Fruit fly (Drosophila melanogaster): ENCODE results near the gene Calx.
A peak's percentile ranks its signal among the peaks of the same experiment; 100 is the strongest.

Calx gene

dm6 chr3R:21064000-21064924 is 86.3 kb downstream of the Calx start, which contains the start of gene Cortactin (continued):
- TF ChIP-seq CG1832 (GFP tag; optimal IDR thresholded peaks at IDR 0.05) (no peak), CG7745 (tag; optimal IDR thresholded peaks at IDR 0.05) (no peak), TFAM (GFP tag; optimal IDR thresholded peaks at IDR 0.05) (no peak), Sry-δ (GFP tag; optimal IDR thresholded peaks at IDR 0.05) (peak; percentile 84), CG17186 (GFP tag; optimal IDR thresholded peaks at IDR 0.05) (no peak), p53 (GFP tag; optimal IDR thresholded peaks at IDR 0.05) (no peak), ATbp (GFP tag; optimal IDR thresholded peaks at IDR 0.05) (no peak), Pdp1 (GFP tag; optimal IDR thresholded peaks at IDR 0.05) (peak in 1 of 2 experiments; percentile 85), CG10209 (GFP tag; optimal IDR thresholded peaks at IDR 0.05) (no peak), CG12155 (GFP tag; optimal IDR thresholded peaks at IDR 0.05) (peak; percentile 57), CG8388 (GFP tag; optimal IDR thresholded peaks at IDR 0.05) (no peak), ash1 (GFP tag; optimal IDR thresholded peaks at IDR 0.05) (no peak), Dbx (GFP tag; IDR thresholded peaks at IDR 0.05) (0 out of 3 replicates have a peak, but pooled peaks have one; percentile 48), CG6272 (GFP tag; IDR thresholded peaks at IDR 0.05) (0 out of 2 replicates have a peak, but pooled peaks have one; percentile 14), CG10462 (GFP tag; optimal IDR thresholded peaks at IDR 0.05) (no peak), Jarid2 (GFP tag; optimal IDR thresholded peaks at IDR 0.05) (no peak), al (GFP tag; IDR thresholded peaks at IDR 0.05) (no peak)
